Fruit fly (Drosophila melanogaster) whole organism, pupa: Measurements from ENCODE around the gene Gyc32E.

ENCODE experiments used
- CG10348 ChIP-seq: fragments of 200-800 bp; sonication (Bioruptor generic); IDR thresholded peaks from 2 replicates; pipeline ENCODE4 v1.3.6; 2022; ENCODE audit warnings: missing biosample characterization, missing genetic modification characterization
- CG12605 ChIP-seq: fragments of 200-800 bp; sonication (Bioruptor generic); IDR thresholded peaks from 2 replicates; pipeline ENCODE4 v1.3.6; 2022; ENCODE audit warnings: missing biosample characterization, missing genetic modification characterization
- CG13204 ChIP-seq: fragments of 200-800 bp; sonication (Bioruptor generic); optimal IDR thresholded peaks from 2 replicates; lab custom pipeline; 2018; ENCODE audit warnings: missing biosample characterization, mild to moderate bottlenecking, missing genetic modification characterization, moderate library complexity
- CG14655 ChIP-seq: fragments of 200-800 bp; sonication (Bioruptor generic); optimal IDR thresholded peaks from 3 replicates; lab custom pipeline; 2017; ENCODE audit warnings: mild to moderate bottlenecking, missing biosample characterization, missing genetic modification reagents, missing genetic modification characterization
- CG15710 ChIP-seq: fragments of 200-800 bp; sonication (Bioruptor generic); optimal IDR thresholded peaks from 2 replicates; lab custom pipeline; 2018; ENCODE audit warnings: missing biosample characterization, mild to moderate bottlenecking, missing genetic modification characterization, moderate library complexity
- CG17806 ChIP-seq: fragments of 200-800 bp; sonication (Bioruptor generic); optimal IDR thresholded peaks from 2 replicates; lab custom pipeline; 2018; ENCODE audit warnings: missing biosample characterization, mild to moderate bottlenecking, missing genetic modification characterization, moderate library complexity
- CG32121 ChIP-seq: fragments of 200-800 bp; sonication (Bioruptor generic); IDR thresholded peaks from 2 replicates; pipeline ENCODE4 v1.3.6; 2022; ENCODE audit warnings: missing biosample characterization, missing genetic modification characterization
- CG34367 ChIP-seq: fragments of 200-800 bp; sonication (Bioruptor generic); optimal IDR thresholded peaks from 2 replicates; lab custom pipeline; 2018; ENCODE audit warnings: missing biosample characterization, mild to moderate bottlenecking, missing genetic modification characterization
- CG4496 ChIP-seq: fragments of 200-800 bp; sonication (Bioruptor generic); IDR thresholded peaks from 3 replicates; pipeline ENCODE4 v1.3.6; 2022; ENCODE audit warnings: missing biosample characterization, missing genetic modification characterization
- CG8159 ChIP-seq: fragments of 200-800 bp; sonication (Bioruptor generic); optimal IDR thresholded peaks from 3 replicates; lab custom pipeline; 2018; ENCODE audit warnings: missing biosample characterization, mild to moderate bottlenecking, missing genetic modification characterization, moderate library complexity
- CG8301 ChIP-seq: fragments of 200-800 bp; sonication (Bioruptor generic); optimal IDR thresholded peaks from 2 replicates; lab custom pipeline; 2018; ENCODE audit warnings: missing biosample characterization, mild to moderate bottlenecking, missing genetic modification characterization
- CG9948 ChIP-seq: fragments of 200-800 bp; sonication (Bioruptor generic); optimal IDR thresholded peaks from 2 replicates; lab custom pipeline; 2018; ENCODE audit warnings: missing biosample characterization, mild to moderate bottlenecking, missing genetic modification characterization, moderate library complexity
- D1 ChIP-seq: fragments of 200-800 bp; sonication (Bioruptor generic); optimal IDR thresholded peaks from 2 replicates; lab custom pipeline; 2018; ENCODE audit warnings: missing biosample characterization, mild to moderate bottlenecking, missing genetic modification characterization, moderate library complexity
- EcR ChIP-seq: fragments of 200-800 bp; sonication (Bioruptor generic); optimal IDR thresholded peaks from 3 replicates; lab custom pipeline; 2019; ENCODE audit warnings: missing biosample characterization, missing genetic modification characterization, mild to moderate bottlenecking, moderate library complexity, missing genetic modification reagents
- Ets98B ChIP-seq: fragments of 200-800 bp; sonication (Bioruptor generic); IDR thresholded peaks from 2 replicates; pipeline ENCODE4 v1.3.6; 2022; ENCODE audit warnings: missing biosample characterization, missing genetic modification characterization
- Pif1A ChIP-seq: fragments of 200-800 bp; sonication (Bioruptor generic); optimal IDR thresholded peaks from 3 replicates; lab custom pipeline; 2016; ENCODE audit warnings: missing biosample characterization, missing genetic modification characterization
- Pif1B ChIP-seq: fragments of 200-800 bp; sonication (Bioruptor generic); optimal IDR thresholded peaks from 3 replicates; lab custom pipeline; 2016; ENCODE audit warnings: missing biosample characterization, missing genetic modification characterization
- Snoo ChIP-seq: fragments of 200-800 bp; sonication (Bioruptor generic); optimal IDR thresholded peaks from 3 replicates; lab custom pipeline; 2017; ENCODE audit warnings: missing biosample characterization, mild to moderate bottlenecking, missing genetic modification characterization, inconsistent platforms
- fd96Ca ChIP-seq: fragments of 200-800 bp; sonication (Bioruptor generic); IDR thresholded peaks from 3 replicates; pipeline ENCODE4 v1.3.6; 2022; ENCODE audit warnings: missing biosample characterization, missing genetic modification characterization
- gl ChIP-seq: fragments of 200-800 bp; sonication (Bioruptor generic); optimal IDR thresholded peaks from 2 replicates; lab custom pipeline; 2018; ENCODE audit warnings: missing biosample characterization, mild to moderate bottlenecking, missing genetic modification characterization
- rn ChIP-seq: fragments of 200-800 bp; sonication (Bioruptor generic); IDR thresholded peaks from 2 replicates; pipeline ENCODE4 v1.3.6; 2022; ENCODE audit warnings: missing biosample characterization, missing genetic modification characterization

Gene Gyc32E

dm6 chr2L:11182610-11183243 lies 33.8 kb upstream of the Gyc32E start:
- peak; percentile 33 for TF ChIP-seq CG13204
- no peak for TF ChIP-seq CG8301 (tag; lab: Kevin White, UChicago)
- TF ChIP-seq gl (tag; lab: Kevin White, UChicago) = no peak
- no peak for TF ChIP-seq CG8159 (tag; lab: Kevin White, UChicago)
- no peak for TF ChIP-seq Pif1B (GFP tag; lab: Kevin White, UChicago)
- no peak for TF ChIP-seq CG17806 (tag; lab: Kevin White, UChicago)
- TF ChIP-seq Ets98B (GFP tag; lab: Robert Waterston, UW) = no peak
- no peak for TF ChIP-seq rn (GFP tag; lab: Robert Waterston, UW)
- no peak for TF ChIP-seq CG9948 (tag; lab: Kevin White, UChicago)
- 0 out of 2 replicates have a peak, but pooled peaks have one; percentile 14 for TF ChIP-seq CG10348 (GFP tag; lab: Robert Waterston, UW)
- TF ChIP-seq CG4496 = peak; percentile 51; the same call in 1 of the 3 replicates
- no peak for TF ChIP-seq CG12605 (GFP tag; lab: Robert Waterston, UW)
- TF ChIP-seq CG14655 (GFP tag; lab: Kevin White, UChicago) = no peak
- no peak for TF ChIP-seq CG15710 (tag; lab: Kevin White, UChicago)
- TF ChIP-seq CG34367 = no peak
- TF ChIP-seq fd96Ca = peak; percentile 57; the same call in 2 of the 3 replicates
- TF ChIP-seq D1 (tag; lab: Kevin White, UChicago) = no peak
- no peak for TF ChIP-seq CG32121 (GFP tag; lab: Robert Waterston, UW)
- no peak for TF ChIP-seq Snoo
- peak; percentile 68 for TF ChIP-seq EcR (GFP tag; lab: Kevin White, UChicago)
- TF ChIP-seq Pif1A (GFP tag; lab: Kevin White, UChicago) = no peak

dm6 chr2L:11182148-11182593 lies 33.3 kb upstream of the Gyc32E start:
- TF ChIP-seq gl (tag; lab: Kevin White, UChicago) = peak; percentile 48
- TF ChIP-seq CG8301 (tag; lab: Kevin White, UChicago) = peak; percentile 47
- peak; percentile 86 for TF ChIP-seq CG17806 (tag; lab: Kevin White, UChicago)
- TF ChIP-seq CG9948 (tag; lab: Kevin White, UChicago) = peak; percentile 91
- TF ChIP-seq CG34367 = peak; percentile 82
- no peak for TF ChIP-seq CG4496
- no peak for TF ChIP-seq CG13204
- TF ChIP-seq Snoo = peak; percentile 81
- TF ChIP-seq fd96Ca = no peak
- no peak for TF ChIP-seq Pif1A (GFP tag; lab: Kevin White, UChicago)
- no peak for TF ChIP-seq CG10348 (GFP tag; lab: Robert Waterston, UW)
- TF ChIP-seq CG8159 (tag; lab: Kevin White, UChicago) = peak; percentile 96
- TF ChIP-seq EcR (GFP tag; lab: Kevin White, UChicago) = no peak
- TF ChIP-seq CG15710 (tag; lab: Kevin White, UChicago) = peak; percentile 94
- TF ChIP-seq CG32121 (GFP tag; lab: Robert Waterston, UW) = no peak
- TF ChIP-seq CG14655 (GFP tag; lab: Kevin White, UChicago) = peak; percentile 76
- peak; percentile 82 for TF ChIP-seq D1 (tag; lab: Kevin White, UChicago)
- peak; percentile 24 for TF ChIP-seq Pif1B (GFP tag; lab: Kevin White, UChicago)
- TF ChIP-seq Ets98B (GFP tag; lab: Robert Waterston, UW) = no peak

- TF ChIP-seq gl (tag; lab: Kevin White, UChicago) (no peak), CG4496 (0 out of 3 replicates have a peak, but pooled peaks have one; percentile 26), CG17806 (tag; lab: Kevin White, UChicago) (no peak), fd96Ca (no peak), CG9948 (tag; lab: Kevin White, UChicago) (peak; percentile 12), CG10348 (GFP tag; lab: Robert Waterston, UW) (no peak), CG8301 (tag; lab: Kevin White, UChicago) (no peak), CG8159 (tag; lab: Kevin White, UChicago) (peak; percentile 20)
These were observed 30.0 kb upstream of the Gyc32E start, which contains the start of gene Boh2 for dm6 chr2L:11178826-11179391. Gene Boh2 (plus strand): TSS chr2L:11179032.

- TF ChIP-seq EcR (GFP tag; lab: Kevin White, UChicago) (peak; percentile 95), Ets98B (GFP tag; lab: Robert Waterston, UW) (no peak)
These were observed 29.4 kb upstream of the Gyc32E start for dm6 chr2L:11178334-11178733.

- no peak for TF ChIP-seq CG8301 (tag; lab: Kevin White, UChicago)
- peak; percentile 59 for TF ChIP-seq EcR (GFP tag; lab: Kevin White, UChicago)
- no peak for TF ChIP-seq CG9948 (tag; lab: Kevin White, UChicago)
- no peak for TF ChIP-seq CG12605 (GFP tag; lab: Robert Waterston, UW)
- TF ChIP-seq Pif1A (GFP tag; lab: Kevin White, UChicago) = no peak
- TF ChIP-seq CG17806 (tag; lab: Kevin White, UChicago) = no peak
- no peak for TF ChIP-seq D1 (tag; lab: Kevin White, UChicago)
- TF ChIP-seq Pif1B (GFP tag; lab: Kevin White, UChicago) = no peak
- 0 out of 2 replicates have a peak, but pooled peaks have one; percentile 19 for TF ChIP-seq CG32121 (GFP tag; lab: Robert Waterston, UW)
- TF ChIP-seq CG4496 = peak; percentile 79
- no peak for TF ChIP-seq rn (GFP tag; lab: Robert Waterston, UW)
- TF ChIP-seq CG13204 = peak; percentile 70
- TF ChIP-seq CG15710 (tag; lab: Kevin White, UChicago) = peak; percentile 24
- no peak for TF ChIP-seq fd96Ca
- no peak for TF ChIP-seq CG34367
- TF ChIP-seq CG8159 (tag; lab: Kevin White, UChicago) = no peak
- TF ChIP-seq Ets98B (GFP tag; lab: Robert Waterston, UW) = no peak; the same call in 1 of the 2 replicates
- TF ChIP-seq gl (tag; lab: Kevin White, UChicago) = peak; percentile 36
- TF ChIP-seq Snoo = peak; percentile 38
- no peak for TF ChIP-seq CG10348 (GFP tag; lab: Robert Waterston, UW)
- TF ChIP-seq CG14655 (GFP tag; lab: Kevin White, UChicago) = no peak
These were observed 26.7 kb upstream of the Gyc32E start for dm6 chr2L:11175393-11176258.
